Worm (Caenorhabditis elegans) whole organism, midembryonic: Measurements from ENCODE around the gene wrt-6.

Experiments
- T22C8.4 ChIP-seq: fragments of 200-800 bp; sonication (Bioruptor generic); IDR thresholded peaks from 2 replicates; pipeline ENCODE4 v1.3.6; 2022; ENCODE audit warnings: missing genetic modification characterization, missing compliant biosample characterization
- cog-1 ChIP-seq: sonication (generic microtip); optimal IDR thresholded peaks from 2 replicates; lab custom pipeline; 2016; ENCODE audit warnings: missing genetic modification characterization, missing compliant biosample characterization
- flt-1 ChIP-seq: fragments of 200-800 bp; sonication (Bioruptor generic); IDR thresholded peaks from 2 replicates; pipeline ENCODE4 v1.3.6; 2022; ENCODE audit warnings: missing genetic modification characterization, missing compliant biosample characterization
- klf-2 ChIP-seq: fragments of 200-800 bp; sonication (Bioruptor generic); conservative IDR thresholded peaks from 2 replicates; pipeline ENCODE4 v1.3.6; 2022; ENCODE audit warnings: missing genetic modification reagents, missing genetic modification characterization, missing compliant biosample characterization
- med-1 ChIP-seq: sonication (generic microtip); optimal IDR thresholded peaks from 2 replicates; lab custom pipeline; 2017; ENCODE audit warnings: missing genetic modification characterization, mild to moderate bottlenecking, missing compliant biosample characterization, antibody characterized with exemption, missing genetic modification reagents; ENCODE audit not compliant: insufficient read depth
- ref-1 ChIP-seq: fragments of 200-800 bp; sonication (Bioruptor generic); conservative IDR thresholded peaks from 2 replicates; pipeline ENCODE4 v1.3.6; 2022; ENCODE audit warnings: missing genetic modification reagents, missing genetic modification characterization, missing compliant biosample characterization
- tab-1 ChIP-seq: fragments of 200-800 bp; sonication (Bioruptor generic); IDR thresholded peaks from 2 replicates; pipeline ENCODE4 v1.3.6; 2022; ENCODE audit warnings: missing genetic modification characterization, missing compliant biosample characterization
- ztf-23 ChIP-seq: fragments of 200-800 bp; sonication (Bioruptor generic); IDR thresholded peaks from 2 replicates; pipeline ENCODE4 v1.3.6; 2022; ENCODE audit warnings: missing genetic modification reagents, missing genetic modification characterization, missing compliant biosample characterization
- ztf-29 ChIP-seq: fragments of 200-800 bp; sonication (Bioruptor generic); IDR thresholded peaks from 2 replicates; pipeline ENCODE4 v1.3.6; 2022; ENCODE audit warnings: missing genetic modification reagents, missing genetic modification characterization, missing compliant biosample characterization

The wrt-6 gene

DNA sequence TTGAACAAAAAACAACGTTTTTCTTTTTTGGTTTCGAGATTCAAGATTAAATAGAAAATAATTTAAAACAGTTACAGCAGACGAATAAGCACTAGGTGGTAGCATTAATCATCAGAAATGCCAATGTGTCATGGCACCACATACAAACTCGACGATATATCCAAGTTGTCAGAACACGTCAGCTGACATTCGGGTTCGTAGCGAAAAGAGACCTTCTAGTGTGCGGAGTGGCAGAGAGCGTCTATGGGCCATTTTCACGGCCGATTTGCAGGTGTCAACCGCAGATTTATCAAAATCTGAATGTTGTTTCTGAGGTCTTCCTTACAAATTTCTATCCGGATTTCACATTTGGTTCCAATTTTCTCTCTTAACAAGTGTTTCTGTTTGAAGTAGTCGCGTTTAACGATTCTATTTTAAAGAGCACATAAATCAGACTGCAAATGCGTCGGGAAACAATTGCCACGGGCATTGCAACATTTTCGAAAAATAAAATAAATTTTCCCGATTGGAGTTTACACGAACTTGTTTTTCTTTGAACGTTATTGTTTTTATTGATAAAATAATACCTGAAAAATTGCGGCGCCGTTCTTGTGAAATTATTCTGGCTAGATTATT, 8.1 kb downstream of the wrt-6 start:
- TF ChIP-seq tab-1 (GFP tag; lab: Robert Waterston, UW) (no peak), flt-1 (no peak), T22C8.4 (GFP tag; lab: Robert Waterston, UW) (no peak), klf-2 (GFP tag; lab: Robert Waterston, UW) (no peak), med-1 (GFP tag; lab: Kevin White, UChicago) (no peak)

DNA sequence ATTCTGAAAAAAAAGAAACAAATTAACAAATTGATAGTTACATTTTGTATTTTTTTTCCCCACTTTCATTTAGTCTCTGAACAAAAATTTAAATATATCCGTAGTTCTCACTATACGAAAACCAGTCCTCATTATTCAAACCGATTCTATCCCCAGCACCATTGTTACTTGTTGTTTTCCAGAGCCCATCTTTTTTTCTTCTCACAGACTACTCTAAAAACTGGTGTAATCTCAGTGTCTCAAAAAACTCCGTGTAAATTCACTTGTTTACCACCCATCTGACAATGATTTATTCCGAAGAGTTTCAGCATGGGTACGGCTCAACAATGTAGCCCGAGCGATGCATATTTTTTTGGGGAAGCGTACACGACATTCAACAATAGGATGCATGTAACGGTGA, 8.9 kb downstream of the wrt-6 start, which contains the start of gene C12D12.3:
TSS of gene C12D12.3 (plus strand) at position 301 of the 400 bp plus-strand sequence.
- no peak for TF ChIP-seq ztf-29 (GFP tag; lab: Robert Waterston, UW)
- TF ChIP-seq ztf-23 (GFP tag; lab: Robert Waterston, UW) = no peak
- TF ChIP-seq tab-1 (GFP tag; lab: Robert Waterston, UW) = no peak
- no peak for TF ChIP-seq med-1 (GFP tag; lab: Kevin White, UChicago)
- no peak for TF ChIP-seq cog-1
- no peak for TF ChIP-seq T22C8.4 (GFP tag; lab: Robert Waterston, UW)
- no peak for TF ChIP-seq ref-1
- TF ChIP-seq klf-2 (GFP tag; lab: Robert Waterston, UW) = no peak
- no peak for TF ChIP-seq flt-1

DNA sequence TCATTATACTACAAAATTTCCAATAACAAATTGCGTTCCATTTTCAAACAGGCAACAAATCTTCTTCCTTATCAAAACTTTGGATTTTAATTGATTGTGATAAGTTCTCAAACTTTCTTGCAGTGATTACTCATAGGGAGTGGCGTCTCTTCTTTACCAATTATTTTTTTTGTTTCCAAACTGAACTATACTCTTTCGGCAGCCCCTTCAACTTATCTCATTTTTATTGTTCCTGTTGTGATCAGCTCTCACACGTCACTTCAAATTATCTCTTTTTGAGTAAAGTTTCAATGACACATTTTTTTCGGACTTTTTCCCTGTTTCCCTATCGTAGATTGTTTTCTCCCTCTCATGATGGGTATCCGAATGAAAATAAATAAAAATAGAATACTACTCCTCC, 12.4 kb downstream of the wrt-6 start:
- no peak for TF ChIP-seq cog-1
- TF ChIP-seq T22C8.4 (GFP tag; lab: Robert Waterston, UW) = no peak
- TF ChIP-seq ztf-23 (GFP tag; lab: Robert Waterston, UW) = no peak
- no peak for TF ChIP-seq med-1 (GFP tag; lab: Kevin White, UChicago)
- TF ChIP-seq klf-2 (GFP tag; lab: Robert Waterston, UW) = no peak
- no peak for TF ChIP-seq flt-1
- no peak for TF ChIP-seq tab-1 (GFP tag; lab: Robert Waterston, UW)

ce11 chrX:3494634-3495033, 14.6 kb downstream of the wrt-6 start:
- TF ChIP-seq ref-1 (no peak), med-1 (GFP tag; lab: Kevin White, UChicago) (no peak), T22C8.4 (GFP tag; lab: Robert Waterston, UW) (no peak), cog-1 (no peak), tab-1 (GFP tag; lab: Robert Waterston, UW) (no peak), klf-2 (GFP tag; lab: Robert Waterston, UW) (no peak), ztf-23 (GFP tag; lab: Robert Waterston, UW) (no peak), ztf-29 (GFP tag; lab: Robert Waterston, UW) (no peak), flt-1 (no peak)

- no peak for TF ChIP-seq ztf-23 (GFP tag; lab: Robert Waterston, UW)
- TF ChIP-seq flt-1 = no peak
- TF ChIP-seq med-1 (GFP tag; lab: Kevin White, UChicago) = no peak
- TF ChIP-seq T22C8.4 (GFP tag; lab: Robert Waterston, UW) = no peak
- TF ChIP-seq cog-1 = no peak
- TF ChIP-seq ztf-29 (GFP tag; lab: Robert Waterston, UW) = no peak
- TF ChIP-seq klf-2 (GFP tag; lab: Robert Waterston, UW) = no peak
- no peak for TF ChIP-seq tab-1 (GFP tag; lab: Robert Waterston, UW)
- no peak for TF ChIP-seq ref-1
These were observed 15.7 kb downstream of the wrt-6 start, which contains the start of gene glt-1 for ce11 chrX:3495776-3496175. TSS of gene glt-1 (plus strand) at chrX:3496026.

DNA sequence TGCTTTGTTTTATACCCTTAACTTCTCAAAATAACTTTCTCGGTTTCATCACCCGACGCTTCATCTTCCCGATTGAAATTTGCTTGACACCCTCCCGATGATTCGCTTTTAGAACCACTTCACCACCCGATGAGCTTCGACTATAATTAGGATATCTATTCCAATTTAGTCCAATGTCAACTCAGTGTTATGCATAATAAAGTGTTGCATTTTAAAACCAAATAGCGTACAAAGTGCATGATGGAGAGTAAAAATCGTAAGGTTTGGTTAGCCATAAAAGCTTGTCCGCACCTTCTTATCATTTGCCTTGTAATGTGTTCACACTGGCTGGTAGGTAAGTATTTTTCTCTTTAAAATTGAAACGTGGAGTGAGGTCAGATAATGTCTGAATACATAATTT, 18.9 kb downstream of the wrt-6 start, which contains the start of gene C12D12.1:
TSS of gene C12D12.1 (plus strand) at position 301 of the 400 bp plus-strand sequence.
- TF ChIP-seq ztf-29 (GFP tag; lab: Robert Waterston, UW) (no peak), ref-1 (no peak), tab-1 (GFP tag; lab: Robert Waterston, UW) (no peak), med-1 (GFP tag; lab: Kevin White, UChicago) (no peak), flt-1 (no peak), klf-2 (GFP tag; lab: Robert Waterston, UW) (no peak), cog-1 (no peak), T22C8.4 (GFP tag; lab: Robert Waterston, UW) (no peak), ztf-23 (GFP tag; lab: Robert Waterston, UW) (no peak)

- TF ChIP-seq ref-1 (no peak), tab-1 (GFP tag; lab: Robert Waterston, UW) (no peak), cog-1 (no peak), klf-2 (GFP tag; lab: Robert Waterston, UW) (no peak), T22C8.4 (GFP tag; lab: Robert Waterston, UW) (no peak), med-1 (GFP tag; lab: Kevin White, UChicago) (no peak), ztf-23 (GFP tag; lab: Robert Waterston, UW) (no peak), ztf-29 (GFP tag; lab: Robert Waterston, UW) (no peak), flt-1 (no peak)
These were observed 19.8 kb downstream of the wrt-6 start for ce11 chrX:3499867-3500266.

- no peak for TF ChIP-seq T22C8.4 (GFP tag; lab: Robert Waterston, UW)
- TF ChIP-seq flt-1 = no peak
- TF ChIP-seq ztf-23 (GFP tag; lab: Robert Waterston, UW) = no peak
- no peak for TF ChIP-seq ref-1
- TF ChIP-seq klf-2 (GFP tag; lab: Robert Waterston, UW) = no peak
- no peak for TF ChIP-seq med-1 (GFP tag; lab: Kevin White, UChicago)
- no peak for TF ChIP-seq cog-1
- TF ChIP-seq ztf-29 (GFP tag; lab: Robert Waterston, UW) = no peak
These were observed 20.3 kb downstream of the wrt-6 start for ce11 chrX:3500357-3500756.

ce11 chrX:3500903-3501302, 20.9 kb downstream of the wrt-6 start:
- TF ChIP-seq cog-1 = no peak
- no peak for TF ChIP-seq ztf-23 (GFP tag; lab: Robert Waterston, UW)
- TF ChIP-seq ref-1 = no peak
- TF ChIP-seq klf-2 (GFP tag; lab: Robert Waterston, UW) = no peak
- TF ChIP-seq tab-1 (GFP tag; lab: Robert Waterston, UW) = no peak
- no peak for TF ChIP-seq ztf-29 (GFP tag; lab: Robert Waterston, UW)
- TF ChIP-seq T22C8.4 (GFP tag; lab: Robert Waterston, UW) = no peak
- TF ChIP-seq med-1 (GFP tag; lab: Kevin White, UChicago) = no peak
- TF ChIP-seq flt-1 = no peak
